Fruit fly (Drosophila melanogaster): ENCODE results near the gene CG3744.

Gene CG3744

DNA sequence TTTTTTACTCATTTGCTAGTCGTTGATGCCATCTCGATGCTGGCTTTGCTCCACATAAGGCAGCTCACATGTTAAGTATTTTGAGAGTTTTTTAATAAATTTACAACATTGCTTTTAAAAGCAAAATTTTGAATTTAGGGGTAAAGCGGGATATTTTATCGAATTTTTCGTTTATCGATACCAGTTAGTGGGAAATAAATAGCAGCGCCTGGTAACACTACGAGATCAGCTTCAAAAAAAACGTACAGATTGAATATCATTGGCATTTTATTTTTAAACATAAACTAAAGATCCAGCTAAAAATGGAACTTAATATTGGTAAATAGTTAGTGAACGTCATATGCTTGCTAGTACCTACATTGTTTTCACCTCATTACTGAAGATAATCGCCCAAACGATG, 45.8 kb upstream of the CG3744 start, which contains the start of gene Mink (continued):
- TF ChIP-seq CG13424 (tag; optimal IDR thresholded peaks at IDR 0.05) = no peak
- peak; percentile 22; the same call in 1 of the 2 replicates for TF ChIP-seq MBD-R2 (GFP tag; IDR thresholded peaks at IDR 0.05)
- no peak for TF ChIP-seq CG1832 (GFP tag; optimal IDR thresholded peaks at IDR 0.05)
- TF ChIP-seq repo (GFP tag; optimal IDR thresholded peaks at IDR 0.05) = no peak
- TF ChIP-seq ab (GFP tag; optimal IDR thresholded peaks at IDR 0.05) = no peak
- no peak for TF ChIP-seq onecut (GFP tag; IDR thresholded peaks at IDR 0.05)
- no peak for TF ChIP-seq ato (GFP tag; IDR thresholded peaks at IDR 0.05; ENCODE audit: partially characterized antibody)
- TF ChIP-seq CG9876 (GFP tag; optimal IDR thresholded peaks at IDR 0.05) = no peak
- peak; percentile 11 for TF ChIP-seq CG14710 (tag; optimal IDR thresholded peaks at IDR 0.05)
- TF ChIP-seq mirr (GFP tag; optimal IDR thresholded peaks at IDR 0.05) = no peak
- no peak for TF ChIP-seq CG1792 (GFP tag; optimal IDR thresholded peaks at IDR 0.05)
- no peak for TF ChIP-seq C15 (GFP tag; IDR thresholded peaks at IDR 0.05)
- no peak for TF ChIP-seq CG6791 (GFP tag; IDR thresholded peaks at IDR 0.05; ENCODE audit: partially characterized antibody)
- peak; percentile 73 for TF ChIP-seq Dref (GFP tag; IDR thresholded peaks at IDR 0.05)
- TF ChIP-seq peb (GFP tag; IDR thresholded peaks at IDR 0.05) = no peak
- no peak for TF ChIP-seq Tbp (GFP tag; optimal IDR thresholded peaks at IDR 0.05)
- no peak for TF ChIP-seq fu2 (GFP tag; optimal IDR thresholded peaks at IDR 0.05)
- TF ChIP-seq CG42726 (GFP tag; IDR thresholded peaks at IDR 0.05; ENCODE audit: partially characterized antibody) = no peak
- no peak for TF ChIP-seq lab (GFP tag; optimal IDR thresholded peaks at IDR 0.05)
- TF ChIP-seq Scr (GFP tag; IDR thresholded peaks at IDR 0.05; ENCODE audit: partially characterized antibody) = 0 out of 2 replicates have a peak, but pooled peaks have one; percentile 19
- TF ChIP-seq unc-4 (GFP tag; IDR thresholded peaks at IDR 0.05; ENCODE audit: partially characterized antibody) = peak; percentile 31; the same call in 1 of the 2 replicates
- TF ChIP-seq CG6813 (GFP tag; optimal IDR thresholded peaks at IDR 0.05) = no peak
- no peak for TF ChIP-seq pnt (GFP tag; optimal IDR thresholded peaks at IDR 0.05)
- TF ChIP-seq pho (GFP tag; optimal IDR thresholded peaks at IDR 0.05) = no peak
- TF ChIP-seq CkIIα-i1 (GFP tag; IDR thresholded peaks at IDR 0.05) = no peak
- no peak for TF ChIP-seq CG6654 (GFP tag; optimal IDR thresholded peaks at IDR 0.05)
- TF ChIP-seq Camta (GFP tag; optimal IDR thresholded peaks at IDR 0.05) = no peak
- TF ChIP-seq CG8765 (GFP tag; IDR thresholded peaks at IDR 0.05) = no peak
- TF ChIP-seq CG9437 (GFP tag; optimal IDR thresholded peaks at IDR 0.05) = no peak
- no peak for TF ChIP-seq CG12071 (GFP tag; optimal IDR thresholded peaks at IDR 0.05)
- TF ChIP-seq cato (GFP tag; optimal IDR thresholded peaks at IDR 0.05; ENCODE audit: borderline replicate concordance) = no peak
- no peak for TF ChIP-seq H2.0 (GFP tag; IDR thresholded peaks at IDR 0.05)
- no peak for TF ChIP-seq nerfin-1 (tag; optimal IDR thresholded peaks at IDR 0.05)
- TF ChIP-seq CG17328 (GFP tag; IDR thresholded peaks at IDR 0.05) = no peak
- no peak for TF ChIP-seq CG9609 (GFP tag; optimal IDR thresholded peaks at IDR 0.05)
- no peak for TF ChIP-seq CG5953 (GFP tag; IDR thresholded peaks at IDR 0.05)
- TF ChIP-seq Myb (GFP tag; optimal IDR thresholded peaks at IDR 0.05) = peak; percentile 75
- no peak for TF ChIP-seq kni (GFP tag; optimal IDR thresholded peaks at IDR 0.05)
- TF ChIP-seq H15 (GFP tag; IDR thresholded peaks at IDR 0.05) = no peak
- TF ChIP-seq sqz (GFP tag; optimal IDR thresholded peaks at IDR 0.05) = peak; percentile 18
- no peak for TF ChIP-seq gem (tag; optimal IDR thresholded peaks at IDR 0.05)
- no peak for TF ChIP-seq CG11723 (GFP tag; optimal IDR thresholded peaks at IDR 0.05)
- no peak for TF ChIP-seq CG15269 (tag; optimal IDR thresholded peaks at IDR 0.05)
- TF ChIP-seq CG16815 (GFP tag; optimal IDR thresholded peaks at IDR 0.05) = no peak
- no peak for TF ChIP-seq CG31441 (GFP tag; IDR thresholded peaks at IDR 0.05)
- TF ChIP-seq CG16813 (GFP tag; IDR thresholded peaks at IDR 0.05; ENCODE audit: partially characterized antibody) = no peak; the same call in 2 of the 3 replicates
- TF ChIP-seq CG12391 (tag; optimal IDR thresholded peaks at IDR 0.05) = no peak
- TF ChIP-seq pzg (GFP tag; optimal IDR thresholded peaks at IDR 0.05) = peak; percentile 40
- no peak for TF ChIP-seq Fer2 (tag; optimal IDR thresholded peaks at IDR 0.05)
- TF ChIP-seq sim (GFP tag; IDR thresholded peaks at IDR 0.05) = no peak
- TF ChIP-seq Atf3 (GFP tag; optimal IDR thresholded peaks at IDR 0.05) = no peak

Measured in whole organism, embryonic.